Worm (Caenorhabditis elegans): ENCODE measurements around the gene K07C5.13.

Gene K07C5.13

ce11 chrV:10371951-10372350, 30.1 kb downstream of the K07C5.13 start, which contains the start of gene ugt-49:
Gene ugt-49, plus strand, starts transcription at chrV:10372321.
- TF ChIP-seq fos-1 (tag; optimal IDR thresholded peaks at IDR 0.05): peak; percentile 60
- TF ChIP-seq mab-5 (tag; optimal IDR thresholded peaks at IDR 0.05): no peak
- TF ChIP-seq ceh-82 (tag; optimal IDR thresholded peaks at IDR 0.05): no peak

ce11 chrV:10379293-10379692, 37.4 kb downstream of the K07C5.13 start, which contains the start of gene AC3.12:
Gene AC3.12, minus strand, starts transcription at chrV:10379393.
- TF ChIP-seq gmeb-1 (tag; optimal IDR thresholded peaks at IDR 0.05) (no peak), R02D3.7 (tag; optimal IDR thresholded peaks at IDR 0.05) (no peak), mab-5 (tag; optimal IDR thresholded peaks at IDR 0.05) (no peak), snpc-4 (tag; optimal IDR thresholded peaks at IDR 0.05) (no peak), fos-1 (tag; optimal IDR thresholded peaks at IDR 0.05) (no peak), ceh-82 (tag; optimal IDR thresholded peaks at IDR 0.05) (no peak), alr-1 (tag; optimal IDR thresholded peaks at IDR 0.05) (no peak), mbf-1 (tag; optimal IDR thresholded peaks at IDR 0.05) (no peak), skn-1 (tag; optimal IDR thresholded peaks at IDR 0.05) (no peak), nhr-11 (tag; optimal IDR thresholded peaks at IDR 0.05) (no peak), elt-3 (tag; optimal IDR thresholded peaks at IDR 0.05) (no peak), blmp-1 (tag; optimal IDR thresholded peaks at IDR 0.05; ENCODE audit: insufficient read depth) (no peak), nhr-21 (tag; optimal IDR thresholded peaks at IDR 0.05) (no peak), aly-2 (tag; optimal IDR thresholded peaks at IDR 0.05) (no peak), nhr-77 (tag; optimal IDR thresholded peaks at IDR 0.05) (no peak), ztf-1 (GFP tag; conservative IDR thresholded peaks at IDR 0.05) (no peak), nhr-10 (tag; optimal IDR thresholded peaks at IDR 0.05) (no peak), ztf-4 (tag; optimal IDR thresholded peaks at IDR 0.05) (no peak), nhr-6 (tag; optimal IDR thresholded peaks at IDR 0.05) (no peak), sem-4 (tag; optimal IDR thresholded peaks at IDR 0.05) (no peak)

ce11 chrV:10379761-10380160, 37.9 kb downstream of the K07C5.13 start:
- TF ChIP-seq mbf-1 (tag; optimal IDR thresholded peaks at IDR 0.05) (no peak), fos-1 (tag; optimal IDR thresholded peaks at IDR 0.05) (no peak), ama-1 (optimal IDR thresholded peaks at IDR 0.05) (no peak), unc-39 (tag; optimal IDR thresholded peaks at IDR 0.05) (no peak), gmeb-1 (tag; optimal IDR thresholded peaks at IDR 0.05) (no peak), zag-1 (tag; optimal IDR thresholded peaks at IDR 0.05) (no peak), egl-27 (tag; optimal IDR thresholded peaks at IDR 0.05) (no peak), R02D3.7 (tag; optimal IDR thresholded peaks at IDR 0.05) (no peak), nhr-21 (tag; optimal IDR thresholded peaks at IDR 0.05) (no peak), C34F6.9 (tag; optimal IDR thresholded peaks at IDR 0.05) (no peak), nhr-23 (tag; optimal IDR thresholded peaks at IDR 0.05) (no peak), nhr-12 (tag; optimal IDR thresholded peaks at IDR 0.05) (no peak), crh-2 (tag; optimal IDR thresholded peaks at IDR 0.05) (no peak), elt-1 (tag; optimal IDR thresholded peaks at IDR 0.05) (no peak)

- TF ChIP-seq Y55F3AM.14 (GFP tag; optimal IDR thresholded peaks at IDR 0.05) (no peak), ceh-82 (tag; optimal IDR thresholded peaks at IDR 0.05) (no peak), mbf-1 (tag; optimal IDR thresholded peaks at IDR 0.05) (no peak), lin-11 (tag; optimal IDR thresholded peaks at IDR 0.05) (no peak), nhr-25 (tag; optimal IDR thresholded peaks at IDR 0.05) (no peak), blmp-1 (tag; optimal IDR thresholded peaks at IDR 0.05; ENCODE audit: insufficient read depth) (no peak), alr-1 (tag; optimal IDR thresholded peaks at IDR 0.05) (no peak), nhr-12 (tag; optimal IDR thresholded peaks at IDR 0.05) (no peak), ztf-1 (GFP tag; conservative IDR thresholded peaks at IDR 0.05) (no peak), unc-55 (GFP tag; optimal IDR thresholded peaks at IDR 0.05) (no peak), nhr-10 (tag; optimal IDR thresholded peaks at IDR 0.05) (no peak), skn-1 (tag; optimal IDR thresholded peaks at IDR 0.05) (no peak), R02D3.7 (tag; optimal IDR thresholded peaks at IDR 0.05) (no peak), ztf-4 (tag; optimal IDR thresholded peaks at IDR 0.05) (no peak), lin-39 (tag; optimal IDR thresholded peaks at IDR 0.05) (no peak), egl-27 (tag; optimal IDR thresholded peaks at IDR 0.05) (no peak), ZK546.5 (tag; optimal IDR thresholded peaks at IDR 0.05) (no peak), sem-4 (tag; optimal IDR thresholded peaks at IDR 0.05) (no peak), C34F6.9 (tag; optimal IDR thresholded peaks at IDR 0.05) (no peak)
These were observed 39.9 kb downstream of the K07C5.13 start, which contains the start of gene abu-1 for ce11 chrV:10381726-10382125. Gene abu-1, minus strand, starts transcription at chrV:10381826.

ce11 chrV:10382142-10382541, 40.3 kb downstream of the K07C5.13 start, which contains the start of gene pqn-2:
Gene pqn-2, plus strand, starts transcription at chrV:10382442.
- TF ChIP-seq snpc-4 (tag; optimal IDR thresholded peaks at IDR 0.05) (no peak), unc-55 (GFP tag; optimal IDR thresholded peaks at IDR 0.05) (no peak), lsy-2 (tag; optimal IDR thresholded peaks at IDR 0.05) (no peak), gmeb-1 (tag; optimal IDR thresholded peaks at IDR 0.05) (no peak), sma-9 (GFP tag; optimal IDR thresholded peaks at IDR 0.05) (no peak), sma-9 (tag; optimal IDR thresholded peaks at IDR 0.05) (no peak)
